Worm (Caenorhabditis elegans) whole organism, dauer: ENCODE data around the gene argk-1.

Experiments used
- unc-62 ChIP-seq: sonication (generic microtip); optimal IDR thresholded peaks from 2 replicates; lab custom pipeline; 2017; ENCODE audit warnings: missing biosample characterization, missing genetic modification reagents, missing genetic modification characterization

argk-1 gene

DNA sequence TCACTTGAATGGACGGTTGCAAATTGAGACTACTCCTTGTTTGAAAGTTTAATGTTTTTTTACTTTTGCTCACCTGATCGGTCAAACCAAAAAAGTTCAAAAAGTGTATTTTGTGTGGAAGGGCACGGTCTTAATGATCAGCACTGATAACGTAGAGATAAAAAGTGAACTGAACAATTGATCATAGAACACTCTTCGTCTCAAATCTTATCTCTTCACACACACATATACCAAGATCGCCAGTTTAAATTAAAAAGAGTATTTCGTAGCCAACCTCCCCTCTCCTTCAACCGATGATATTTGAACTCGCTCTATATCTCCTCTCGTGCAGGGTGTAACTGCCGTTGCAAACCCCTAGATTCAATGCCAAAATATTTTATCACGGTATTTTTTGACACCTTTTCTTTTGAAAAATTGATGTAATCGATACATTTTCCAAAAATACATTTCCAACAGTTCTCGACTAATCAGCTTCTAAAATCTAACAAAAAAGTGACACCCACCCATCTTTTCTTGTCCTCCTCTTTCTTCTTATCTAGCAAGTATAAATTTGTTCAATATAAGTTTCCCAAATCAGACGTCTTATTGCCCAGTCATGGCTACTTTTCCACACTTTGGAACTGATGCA is 3.5 kb upstream of the argk-1 start, which contains the start of gene cth-1:
Gene cth-1, plus strand, starts transcription at position 578 of the 628 bp plus-strand sequence.
- TF ChIP-seq unc-62, result no peak

DNA sequence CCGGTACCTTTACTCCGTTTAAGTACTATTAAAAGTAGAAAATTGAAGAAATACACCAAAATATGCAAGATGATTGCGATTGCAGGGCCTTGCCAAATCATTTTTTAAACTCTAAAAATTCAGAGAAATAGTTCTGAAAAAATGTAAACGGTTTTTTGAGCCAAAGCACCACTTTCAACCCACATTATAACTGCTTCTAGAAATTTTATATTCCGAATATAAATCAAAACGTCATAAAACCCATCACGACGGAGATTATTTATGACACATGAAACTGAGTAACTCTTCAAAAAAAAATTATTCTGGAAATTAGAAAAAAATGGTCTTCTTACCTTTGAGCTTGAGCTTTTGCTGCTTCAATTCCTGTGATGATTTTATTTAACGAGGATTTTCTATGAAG is 10.5 kb downstream of the argk-1 start, which contains the start of gene srxa-16:
Gene srxa-16, minus strand, starts transcription at position 101 of the 400 bp plus-strand sequence.
- TF ChIP-seq unc-62, result no peak

DNA sequence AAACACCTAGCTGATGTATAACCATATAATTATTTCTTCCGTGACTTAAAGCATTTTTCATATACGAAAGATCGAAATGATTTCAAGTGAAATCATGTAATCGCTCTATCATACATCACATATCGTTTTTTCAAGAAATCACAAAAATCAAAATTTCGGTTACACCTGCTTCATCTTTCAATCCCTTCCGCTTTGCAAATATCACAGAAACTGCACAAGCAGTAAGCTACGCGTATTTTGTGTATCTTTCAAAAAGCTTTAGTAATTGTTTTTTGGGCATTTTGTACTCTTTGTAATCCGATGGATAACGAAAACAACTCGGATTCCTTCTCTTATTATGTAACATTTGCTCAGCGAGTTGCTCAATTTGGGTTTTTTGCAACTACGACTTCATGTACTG is 11.7 kb downstream of the argk-1 start, which contains the start of gene str-25:
Gene str-25, plus strand, starts transcription at position 301 of the 400 bp plus-strand sequence.
- no peak for TF ChIP-seq unc-62

- TF ChIP-seq unc-62, result no peak
Observed at ce11 chrV:16118601-16119000, 14.9 kb downstream of the argk-1 start, which contains the start of gene str-103. TSS of gene str-103 (minus strand) at chrV:16118701.

- TF ChIP-seq unc-62, result no peak
Observed at ce11 chrV:16120499-16120898, 16.8 kb downstream of the argk-1 start.

DNA sequence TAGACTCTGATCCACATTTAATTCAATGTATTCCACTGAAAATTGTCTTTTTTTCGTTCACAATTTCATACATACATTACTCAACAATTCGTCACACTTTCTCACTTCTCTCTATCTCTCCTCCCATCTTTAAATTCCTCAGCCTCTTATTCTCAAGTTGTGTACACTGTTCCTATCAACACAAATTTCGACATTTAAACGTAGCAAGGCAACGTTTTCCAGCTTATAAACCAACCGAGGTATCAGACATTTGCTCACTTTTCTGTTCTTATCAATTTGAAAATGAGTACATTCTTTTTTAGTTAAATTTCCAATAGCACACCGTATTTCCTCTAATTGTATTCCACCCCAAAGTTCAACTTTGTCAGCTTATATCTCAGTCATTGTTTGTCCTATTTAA is 17.2 kb downstream of the argk-1 start, which contains the start of gene skr-3:
Gene skr-3, plus strand, starts transcription at position 163 of the 400 bp plus-strand sequence.
- TF ChIP-seq unc-62, result no peak

DNA sequence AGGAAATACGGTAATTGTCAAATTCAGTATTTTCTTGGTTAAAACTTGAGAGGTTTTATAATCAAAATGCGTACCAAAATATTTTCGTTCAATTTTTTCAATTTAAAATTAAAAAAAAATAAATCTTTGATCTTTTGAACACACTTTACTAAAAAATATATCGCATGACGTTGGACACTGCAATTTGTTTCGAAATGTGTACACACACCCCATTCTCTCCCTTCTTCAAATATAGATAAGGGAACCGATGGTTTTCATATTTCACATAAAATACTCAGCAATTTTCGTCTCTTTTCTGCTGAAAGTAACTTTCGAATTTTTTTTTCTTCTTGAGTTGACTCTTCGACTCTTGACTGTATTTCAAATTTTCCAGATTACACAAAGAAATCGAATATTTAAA is 17.8 kb downstream of the argk-1 start:
- no peak for TF ChIP-seq unc-62

- TF ChIP-seq unc-62, result no peak
Observed at ce11 chrV:16124739-16125138, 21.0 kb downstream of the argk-1 start, which contains the start of gene nhr-111. TSS of gene nhr-111 (minus strand) at chrV:16124839.

DNA sequence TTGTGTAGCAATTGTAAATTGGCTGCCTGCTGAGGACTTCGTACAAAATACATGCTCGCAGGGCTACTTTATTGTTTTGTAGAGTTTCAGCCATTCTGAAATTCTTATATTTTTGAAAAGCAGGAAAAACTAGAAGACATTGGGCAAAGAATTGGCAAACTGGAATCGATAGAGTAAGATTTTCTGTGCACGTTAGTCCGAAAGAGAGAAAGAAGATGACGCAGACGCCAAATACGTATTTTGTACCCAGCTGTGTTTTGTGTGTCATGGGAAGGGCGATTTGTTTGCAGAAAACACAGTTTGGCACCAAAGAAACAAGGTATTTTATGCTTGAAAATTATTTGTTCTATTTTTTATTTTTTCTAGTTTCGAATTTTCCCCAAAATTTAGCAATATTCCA is 23.7 kb downstream of the argk-1 start, which contains the start of gene fbxa-143:
Gene fbxa-143, minus strand, starts transcription at position 101 of the 400 bp plus-strand sequence.
- no peak for TF ChIP-seq unc-62

DNA sequence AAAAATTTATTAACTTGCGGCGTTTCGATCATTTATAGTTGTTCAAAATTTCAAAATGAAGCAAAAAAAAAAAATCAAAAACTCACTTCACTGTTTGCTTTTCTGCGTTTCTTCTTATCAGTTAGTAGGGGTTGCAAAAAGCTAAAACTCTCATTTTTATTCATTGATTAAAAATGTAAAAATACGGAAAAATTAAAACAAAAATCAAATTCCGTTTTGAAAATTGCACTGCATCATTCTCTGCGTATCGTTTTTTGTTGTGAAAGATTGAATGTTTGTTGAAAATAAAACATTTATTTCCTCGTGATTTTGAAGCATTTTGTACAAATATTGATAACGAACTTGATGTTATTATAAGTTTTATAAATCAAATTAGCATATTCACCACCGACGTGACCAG is 25.4 kb downstream of the argk-1 start:
- no peak for TF ChIP-seq unc-62

DNA sequence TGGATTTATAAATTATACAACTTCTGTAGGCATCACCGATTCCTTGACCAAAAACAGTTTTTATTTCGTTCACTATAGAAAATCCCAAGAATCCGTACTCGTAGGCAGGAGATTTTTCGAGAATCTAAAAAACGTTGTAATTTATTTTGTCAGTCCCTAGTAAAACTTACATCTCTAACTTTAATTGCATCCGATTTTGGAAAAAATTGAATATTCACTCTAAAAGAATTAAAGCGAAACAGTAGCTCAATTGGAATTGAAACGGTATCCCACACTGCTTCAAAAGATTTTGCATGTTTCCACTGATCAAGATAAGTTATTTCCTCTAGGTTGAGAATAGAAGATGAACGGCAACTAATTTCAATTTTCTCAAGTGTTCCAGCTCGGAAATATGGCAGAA is 27.6 kb downstream of the argk-1 start, which contains the start of gene fbxa-142:
Gene fbxa-142, minus strand, starts transcription at position 101 of the 400 bp plus-strand sequence.
- no peak for TF ChIP-seq unc-62

ce11 chrV:16132215-16132614 is 28.5 kb downstream of the argk-1 start:
- TF ChIP-seq unc-62, result no peak

DNA sequence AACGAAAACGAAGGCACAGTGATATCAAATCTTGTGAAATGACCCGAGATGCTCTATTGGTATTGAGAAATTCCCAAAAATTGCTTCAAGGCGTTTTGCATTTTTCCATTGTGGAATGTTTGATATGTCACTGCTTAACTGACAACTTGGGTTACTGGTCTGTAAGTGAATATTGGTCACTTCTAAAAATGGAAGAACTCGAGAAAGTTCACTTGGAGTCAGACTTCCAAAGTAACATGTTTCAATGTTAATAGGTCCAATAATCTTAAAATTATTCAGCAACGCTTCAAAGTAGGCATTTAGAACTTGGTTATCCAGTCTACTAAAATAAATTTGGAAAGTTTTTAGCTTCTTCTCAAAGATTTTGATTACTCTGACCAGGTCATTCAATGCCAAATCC is 29.0 kb downstream of the argk-1 start, which contains the start of gene fbxa-144:
Gene fbxa-144, minus strand, starts transcription at position 101 of the 400 bp plus-strand sequence.
- TF ChIP-seq unc-62, result no peak

DNA sequence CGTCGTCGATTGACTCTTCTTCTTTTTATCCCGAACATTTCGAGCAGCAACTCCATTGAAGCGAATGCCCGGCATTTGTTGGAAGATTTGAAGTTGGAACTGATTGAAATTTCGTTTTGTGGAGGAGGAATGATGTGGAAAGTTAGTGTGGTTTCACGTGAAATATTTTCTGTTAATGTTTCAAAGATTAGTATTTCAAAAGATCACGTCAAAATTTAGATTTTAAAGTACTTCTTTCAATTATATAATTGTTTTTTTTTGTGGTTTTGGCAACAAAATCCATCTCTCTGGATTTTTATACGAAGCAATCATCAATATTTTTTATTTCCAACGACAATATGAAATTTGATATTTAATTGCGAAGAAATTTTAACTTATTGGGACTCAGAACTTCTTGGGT is 33.3 kb downstream of the argk-1 start, which contains the start of gene F44G3.7:
Gene F44G3.7, minus strand, starts transcription at position 101 of the 400 bp plus-strand sequence.
- no peak for TF ChIP-seq unc-62

- TF ChIP-seq unc-62, result no peak
Observed at ce11 chrV:16139529-16139928, 35.8 kb downstream of the argk-1 start, which contains the start of gene clc-11. TSS of gene clc-11 (minus strand) at chrV:16139629.

DNA sequence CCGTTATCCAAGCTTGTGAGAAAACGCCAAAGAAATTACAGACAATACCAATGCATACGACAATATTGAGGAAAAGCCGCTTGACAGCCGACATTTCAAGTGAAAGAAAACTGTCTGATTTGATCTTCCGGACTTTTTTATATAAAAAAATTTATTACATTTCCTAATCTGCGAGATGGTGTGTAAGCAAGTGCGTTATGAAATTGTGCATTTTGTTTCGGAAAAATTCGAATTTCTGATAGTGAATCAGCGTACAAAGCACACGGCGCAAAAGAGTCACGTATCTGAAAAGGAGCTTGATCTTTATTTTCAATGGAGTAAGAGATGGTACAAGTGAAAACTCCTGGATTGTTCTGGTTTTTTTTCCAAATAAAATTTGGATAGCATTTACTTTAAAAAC is 37.4 kb downstream of the argk-1 start, which contains the start of gene clc-32:
Gene clc-32, minus strand, starts transcription at position 101 of the 400 bp plus-strand sequence.
- TF ChIP-seq unc-62, result no peak

ce11 chrV:16142371-16142770 is 38.7 kb downstream of the argk-1 start, which contains the start of gene fbxa-18:
TSS of gene fbxa-18 (plus strand) at chrV:16142671.
- no peak for TF ChIP-seq unc-62
